Fruit fly (Drosophila melanogaster) whole organism: ENCODE results near the gene CG10359.

Experiments
- EcR ChIP-seq, 2 experiments: fragments of >200 bp; optimal IDR thresholded peaks; 2 replicates each; lab custom pipeline; 2017; ENCODE audit warnings: missing biosample characterization in 2 of 2, missing genetic modification characterization in 2 of 2, missing genetic modification reagents in 2 of 2
- pan ChIP-seq: fragments of >200 bp; optimal IDR thresholded peaks from 2 replicates; lab custom pipeline; 2017
- usp ChIP-seq: fragments of >200 bp; optimal IDR thresholded peaks from 2 replicates; lab custom pipeline; 2017; ENCODE audit warnings: missing biosample characterization, missing genetic modification characterization, mixed read lengths

DNA sequence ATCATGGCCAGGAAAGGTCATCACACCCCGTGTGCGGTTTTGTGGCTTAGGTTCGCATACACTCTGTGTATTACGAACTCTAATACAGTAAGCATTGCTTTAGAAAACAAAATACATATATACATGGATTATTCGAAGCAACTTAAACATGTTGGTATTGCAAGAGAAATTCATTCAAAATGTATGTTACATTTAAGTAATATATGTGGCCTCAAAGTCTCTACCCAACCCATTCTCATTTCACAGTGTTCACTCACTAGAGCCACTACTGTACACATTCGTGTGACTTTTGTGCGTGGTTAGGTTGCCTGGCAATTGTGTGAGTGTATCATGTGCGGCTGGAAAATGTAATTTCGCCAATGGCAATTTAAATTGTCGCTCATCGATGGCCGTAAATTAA, 5.0 kb upstream of the CG10359 start:
- TF ChIP-seq pan (lab: Kevin White, UChicago): no peak
- TF ChIP-seq EcR (GFP tag; optimal IDR thresholded peaks at IDR 0.05; lab: Kevin White, UChicago): no peak
- no peak for TF ChIP-seq usp (GFP tag; lab: Kevin White, UChicago)
